Fruit fly (Drosophila melanogaster): ENCODE results near the gene Ipk2.

DNA sequence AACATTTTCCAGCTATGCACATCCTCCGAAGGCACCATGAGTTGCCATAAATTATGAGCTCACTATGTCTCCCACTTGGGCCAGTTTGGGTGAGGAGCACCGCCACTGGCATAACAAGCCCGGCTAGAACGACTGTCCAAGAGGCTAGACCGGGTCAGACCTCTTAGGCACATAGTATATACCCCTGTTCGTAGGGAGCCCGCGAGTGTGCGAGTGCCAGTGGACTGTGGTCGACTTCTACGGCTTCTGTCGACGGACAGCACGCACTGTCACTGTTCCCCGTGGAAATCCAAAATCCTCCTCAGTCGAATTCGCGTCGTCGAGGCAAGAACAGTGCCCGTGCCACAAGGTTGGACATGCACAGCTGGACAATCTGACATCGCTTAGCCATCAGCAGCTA, 3.1 kb upstream of the Ipk2 start, which contains the start of gene Pph13:
- TF ChIP-seq br (GFP tag; optimal IDR thresholded peaks at IDR 0.05) (no peak), h (GFP tag; optimal IDR thresholded peaks at IDR 0.05) (no peak), jim (GFP tag; optimal IDR thresholded peaks at IDR 0.05) (no peak), psq (GFP tag; optimal IDR thresholded peaks at IDR 0.05) (no peak), OdsH (GFP tag; optimal IDR thresholded peaks at IDR 0.05) (no peak), Myc (optimal IDR thresholded peaks at IDR 0.05) (no peak)

Data from whole organism, wandering third instar larva.